Fruit fly (Drosophila melanogaster) whole organism, embryonic: ENCODE results near the gene trem.

ENCODE experiments used
- Atf3 ChIP-seq: fragments of 200-800 bp; sonication (Bioruptor generic); optimal IDR thresholded peaks from 3 replicates; lab custom pipeline; 2016; ENCODE audit warnings: missing biosample characterization, missing genetic modification characterization
- Awh ChIP-seq: fragments of 200-800 bp; sonication (Bioruptor generic); IDR thresholded peaks from 2 replicates; pipeline ENCODE4, ENCODE4 v1.3.6; 2022; ENCODE audit warnings: missing biosample characterization, missing genetic modification characterization
- CG11093 ChIP-seq: fragments of 200-800 bp; sonication (Bioruptor generic); IDR thresholded peaks from 3 replicates; pipeline ENCODE4 v1.3.6; 2022; ENCODE audit warnings: missing biosample characterization, missing genetic modification characterization
- CG11560 ChIP-seq: fragments of 200-800 bp; sonication (Bioruptor generic); IDR thresholded peaks from 3 replicates; pipeline ENCODE4 v1.3.6; 2022; ENCODE audit warnings: missing biosample characterization, missing genetic modification characterization
- CG13123 ChIP-seq: fragments of 200-800 bp; sonication (Bioruptor generic); optimal IDR thresholded peaks from 2 replicates; lab custom pipeline; 2016; ENCODE audit warnings: missing biosample characterization, missing genetic modification characterization
- CG15514 ChIP-seq: fragments of 200-800 bp; sonication (Bioruptor generic); optimal IDR thresholded peaks from 3 replicates; lab custom pipeline; 2017; ENCODE audit warnings: missing biosample characterization, missing genetic modification characterization, mild to moderate bottlenecking, moderate library complexity, missing genetic modification reagents
- CG17829 ChIP-seq: fragments of 200-800 bp; optimal IDR thresholded peaks from 2 replicates; lab custom pipeline; 2019; ENCODE audit warnings: missing biosample characterization, mild to moderate bottlenecking, missing genetic modification characterization, moderate library complexity
- CG18262 ChIP-seq: fragments of 200-800 bp; optimal IDR thresholded peaks from 3 replicates; lab custom pipeline; 2019; ENCODE audit warnings: missing biosample characterization, mild to moderate bottlenecking, missing genetic modification characterization, moderate library complexity
- CG2875 ChIP-seq: fragments of 200-800 bp; sonication (Bioruptor generic); optimal IDR thresholded peaks from 2 replicates; lab custom pipeline; 2017; ENCODE audit warnings: missing biosample characterization, mild to moderate bottlenecking, missing genetic modification characterization, missing genetic modification reagents
- CG31365 ChIP-seq: fragments of 200-800 bp; sonication (Bioruptor generic); optimal IDR thresholded peaks from 2 replicates; lab custom pipeline; 2018; ENCODE audit warnings: missing biosample characterization, mild to moderate bottlenecking, missing genetic modification characterization
- CG4360 ChIP-seq: fragments of 200-800 bp; sonication (Bioruptor generic); IDR thresholded peaks from 2 replicates; pipeline ENCODE4 v1.3.6; 2022; ENCODE audit warnings: missing biosample characterization, missing genetic modification characterization
- CG7372 ChIP-seq: fragments of 200-800 bp; sonication (Bioruptor generic); IDR thresholded peaks from 2 replicates; pipeline ENCODE4 v1.3.6; 2022; ENCODE audit warnings: missing biosample characterization, missing genetic modification characterization
- CG8359 ChIP-seq: fragments of 200-800 bp; sonication (Bioruptor generic); optimal IDR thresholded peaks from 2 replicates; lab custom pipeline; 2017; ENCODE audit warnings: missing biosample characterization, mild to moderate bottlenecking, missing genetic modification characterization, borderline replicate concordance
- CG8924 ChIP-seq: fragments of 200-800 bp; optimal IDR thresholded peaks from 3 replicates; lab custom pipeline; 2019; ENCODE audit warnings: missing biosample characterization, mild to moderate bottlenecking, missing genetic modification characterization, moderate library complexity
- CG9797 ChIP-seq: fragments of 200-800 bp; sonication (Bioruptor generic); optimal IDR thresholded peaks from 3 replicates; lab custom pipeline; 2018; ENCODE audit warnings: missing biosample characterization, mild to moderate bottlenecking, missing genetic modification characterization
- CG9876 ChIP-seq: fragments of 200-800 bp; sonication (Bioruptor generic); optimal IDR thresholded peaks from 2 replicates; lab custom pipeline; 2016; ENCODE audit warnings: missing biosample characterization, missing genetic modification characterization
- CTCF ChIP-seq: fragments of 200-800 bp; sonication (Bioruptor generic); optimal IDR thresholded peaks from 2 replicates; lab custom pipeline; 2017; ENCODE audit warnings: missing biosample characterization, mild to moderate bottlenecking, missing genetic modification characterization, moderate library complexity
- Camta ChIP-seq: fragments of 200-800 bp; sonication (Bioruptor generic); optimal IDR thresholded peaks from 2 replicates; lab custom pipeline; 2016; ENCODE audit warnings: missing biosample characterization, missing genetic modification characterization
- D ChIP-seq, 2 experiments: fragments of 200-800 bp in 1 of 2; fragments of >200 bp in 1 of 2; sonication (Bioruptor generic) in 1 of 2; optimal IDR thresholded peaks; 2 replicates in 1 of 2; 3 replicates in 1 of 2; lab custom pipeline; 2017; ENCODE audit warnings: mild to moderate bottlenecking in 1 of 2, missing biosample characterization in 1 of 2, missing genetic modification characterization in 1 of 2, missing genetic modification reagents in 1 of 2
- Dad ChIP-seq: fragments of 200-800 bp; sonication (Bioruptor generic); optimal IDR thresholded peaks from 3 replicates; lab custom pipeline; 2016; ENCODE audit warnings: missing biosample characterization, missing genetic modification characterization
- E2f2 ChIP-seq: fragments of 200-800 bp; sonication (Bioruptor generic); IDR thresholded peaks from 2 replicates; pipeline ENCODE4 v1.3.6; 2022; ENCODE audit warnings: missing biosample characterization, missing genetic modification characterization
- Fer1 ChIP-seq: fragments of 200-800 bp; sonication (Bioruptor generic); optimal IDR thresholded peaks from 2 replicates; lab custom pipeline; 2017; ENCODE audit warnings: missing biosample characterization, mild to moderate bottlenecking, missing genetic modification characterization
- HLH4C ChIP-seq: fragments of 200-800 bp; sonication (Bioruptor generic); IDR thresholded peaks from 3 replicates; pipeline ENCODE4 v1.3.6; 2022; ENCODE audit warnings: missing biosample characterization, missing genetic modification characterization; ENCODE audit not compliant: partially characterized antibody
- HmgZ ChIP-seq: fragments of 200-800 bp; sonication (Bioruptor generic); optimal IDR thresholded peaks from 2 replicates; lab custom pipeline; 2018; ENCODE audit warnings: missing biosample characterization, mild to moderate bottlenecking, missing genetic modification characterization
- MESR4 ChIP-seq: fragments of 200-800 bp; sonication (Bioruptor generic); optimal IDR thresholded peaks from 2 replicates; lab custom pipeline; 2018; ENCODE audit warnings: missing biosample characterization, mild to moderate bottlenecking, missing genetic modification characterization, moderate library complexity
- Mad ChIP-seq: fragments of 200-800 bp; sonication (Bioruptor generic); optimal IDR thresholded peaks from 2 replicates; lab custom pipeline; 2016; ENCODE audit warnings: missing biosample characterization, missing genetic modification characterization
- PHDP ChIP-seq: fragments of 200-800 bp; sonication (Bioruptor generic); optimal IDR thresholded peaks from 3 replicates; lab custom pipeline; 2018; ENCODE audit warnings: missing biosample characterization, mild to moderate bottlenecking, missing genetic modification characterization, moderate library complexity
- Poxn ChIP-seq: fragments of 200-800 bp; sonication (Bioruptor generic); IDR thresholded peaks from 2 replicates; pipeline ENCODE4 v1.3.6; 2022; ENCODE audit warnings: missing biosample characterization, missing genetic modification characterization
- Ravus ChIP-seq: fragments of 200-800 bp; sonication (Bioruptor generic); IDR thresholded peaks from 2 replicates; pipeline ENCODE4 v1.3.6; 2022; ENCODE audit warnings: missing biosample characterization, missing genetic modification characterization
- Six4 ChIP-seq: fragments of 200-800 bp; sonication (Bioruptor generic); optimal IDR thresholded peaks from 2 replicates; lab custom pipeline; 2016; ENCODE audit warnings: missing biosample characterization, missing genetic modification characterization
- Sox100B ChIP-seq: fragments of 200-800 bp; sonication (Bioruptor generic); optimal IDR thresholded peaks from 3 replicates; lab custom pipeline; 2018; ENCODE audit warnings: missing biosample characterization, mild to moderate bottlenecking, missing genetic modification characterization
- abd-A ChIP-seq: fragments of 200-800 bp; sonication (Bioruptor generic); optimal IDR thresholded peaks from 3 replicates; lab custom pipeline; 2019; ENCODE audit warnings: missing biosample characterization, mild to moderate bottlenecking, missing genetic modification characterization, moderate library complexity
- croc ChIP-seq: fragments of 200-800 bp; sonication (Bioruptor generic); conservative IDR thresholded peaks from 3 replicates; pipeline ENCODE4 v1.3.6; 2022; ENCODE audit warnings: missing biosample characterization, missing genetic modification characterization
- ewg ChIP-seq: fragments of 200-800 bp; sonication (Bioruptor generic); optimal IDR thresholded peaks from 3 replicates; lab custom pipeline; 2017; ENCODE audit warnings: mild to moderate bottlenecking, missing biosample characterization, missing genetic modification reagents, missing genetic modification characterization
- fd3F ChIP-seq: fragments of 200-800 bp; sonication (Bioruptor generic); optimal IDR thresholded peaks from 2 replicates; lab custom pipeline; 2018; ENCODE audit warnings: missing biosample characterization, mild to moderate bottlenecking, missing genetic modification characterization, moderate library complexity
- fru ChIP-seq: fragments of >200 bp; optimal IDR thresholded peaks from 2 replicates; lab custom pipeline; 2017
- knrl ChIP-seq: fragments of 200-800 bp; sonication (Bioruptor generic); IDR thresholded peaks from 3 replicates; pipeline ENCODE4 v1.3.6; 2022; ENCODE audit warnings: missing biosample characterization, missing genetic modification characterization; ENCODE audit not compliant: partially characterized antibody
- lov ChIP-seq, 2 experiments: fragments of 200-800 bp in 1 of 2; fragments of >200 bp in 1 of 2; sonication (Bioruptor generic) in 1 of 2; IDR thresholded peaks in 1 of 2; optimal IDR thresholded peaks in 1 of 2; 2 replicates in 1 of 2; 3 replicates in 1 of 2; pipeline versions ENCODE4 v1.3.6 to Lab custom; 2017 to 2022; ENCODE audit warnings: missing biosample characterization in 1 of 2, missing genetic modification characterization in 1 of 2
- nom ChIP-seq: fragments of 200-800 bp; sonication (Bioruptor generic); optimal IDR thresholded peaks from 2 replicates; lab custom pipeline; 2017; ENCODE audit warnings: missing biosample characterization, missing genetic modification characterization, mild to moderate bottlenecking, moderate library complexity, missing genetic modification reagents
- pzg ChIP-seq: fragments of 200-800 bp; sonication (Bioruptor generic); optimal IDR thresholded peaks from 3 replicates; lab custom pipeline; 2018; ENCODE audit warnings: missing biosample characterization, mild to moderate bottlenecking, missing genetic modification characterization, moderate library complexity
- sim ChIP-seq: fragments of 200-800 bp; sonication (Bioruptor generic); IDR thresholded peaks from 2 replicates; pipeline ENCODE4 v1.3.6; 2022; ENCODE audit warnings: missing biosample characterization, missing genetic modification characterization
- slbo ChIP-seq: fragments of 200-800 bp; sonication (Bioruptor generic); IDR thresholded peaks from 2 replicates; pipeline ENCODE4 v1.3.6; 2022; ENCODE audit warnings: missing biosample characterization, missing genetic modification characterization
- slp2 ChIP-seq: fragments of 200-800 bp; sonication (Bioruptor generic); optimal IDR thresholded peaks from 2 replicates; lab custom pipeline; 2016; ENCODE audit warnings: missing biosample characterization, missing genetic modification characterization
- twi ChIP-seq: fragments of 200-800 bp; optimal IDR thresholded peaks from 2 replicates; lab custom pipeline; 2019; ENCODE audit warnings: missing biosample characterization, mild to moderate bottlenecking, missing genetic modification characterization, moderate library complexity
- wek ChIP-seq: fragments of 200-800 bp; sonication (Bioruptor generic); optimal IDR thresholded peaks from 3 replicates; lab custom pipeline; 2018; ENCODE audit warnings: missing biosample characterization, mild to moderate bottlenecking, missing genetic modification characterization, moderate library complexity
- zen2 ChIP-seq: fragments of 200-800 bp; sonication (Bioruptor generic); IDR thresholded peaks from 3 replicates; pipeline ENCODE4 v1.3.6; 2022; ENCODE audit warnings: missing biosample characterization, missing genetic modification characterization; ENCODE audit not compliant: partially characterized antibody
- zf30C ChIP-seq: fragments of 200-800 bp; sonication (Bioruptor generic); optimal IDR thresholded peaks from 3 replicates; lab custom pipeline; 2018; ENCODE audit warnings: missing biosample characterization, mild to moderate bottlenecking, missing genetic modification characterization
- zfh1 ChIP-seq: fragments of 200-800 bp; sonication (Bioruptor generic); IDR thresholded peaks from 3 replicates; pipeline ENCODE4 v1.3.6; 2022; ENCODE audit warnings: missing biosample characterization, missing genetic modification characterization
- zfh2 ChIP-seq: fragments of 200-800 bp; sonication (Bioruptor generic); optimal IDR thresholded peaks from 2 replicates; lab custom pipeline; 2016; ENCODE audit warnings: missing biosample characterization, missing genetic modification characterization

The trem gene

dm6 chr3R:20021152-20021769 lies 9.8 kb downstream of the trem start, which contains the start of the genes PIG-L and psidin (continued):
- TF ChIP-seq CG15514 (GFP tag; lab: Kevin White, UChicago): peak; percentile 29
- TF ChIP-seq Fer1: peak; percentile 14
- peak; percentile 56 for TF ChIP-seq Dad (GFP tag; lab: Kevin White, UChicago)
- peak; percentile 50 for TF ChIP-seq Six4 (GFP tag; lab: Kevin White, UChicago)
- TF ChIP-seq Poxn: no peak
- peak; percentile 77 for TF ChIP-seq slp2 (GFP tag; lab: Kevin White, UChicago)
- TF ChIP-seq fd3F (GFP tag; lab: Kevin White, UChicago): peak; percentile 80
- peak; percentile 83 for TF ChIP-seq Mad (GFP tag; lab: Kevin White, UChicago)
- TF ChIP-seq HLH4C: peak; percentile 91
- TF ChIP-seq CG9797: peak; percentile 26
- TF ChIP-seq CG9876 (GFP tag; lab: Kevin White, UChicago): peak; percentile 74
- TF ChIP-seq ewg (GFP tag; lab: Kevin White, UChicago): peak; percentile 48
- TF ChIP-seq CG17829 (tag; lab: Kevin White, UChicago): peak; percentile 91
- peak; percentile 80 for TF ChIP-seq slbo (GFP tag; lab: Robert Waterston, UW)
- TF ChIP-seq nom (GFP tag; lab: Kevin White, UChicago): no peak
- TF ChIP-seq CG13123 (GFP tag; lab: Kevin White, UChicago): peak; percentile 63
- TF ChIP-seq twi (tag; lab: Kevin White, UChicago): peak; percentile 82
- TF ChIP-seq croc (GFP tag; lab: Robert Waterston, UW): peak; percentile 52; the same call in 1 of the 3 replicates
- peak; percentile 54 for TF ChIP-seq HmgZ
- TF ChIP-seq Camta: peak; percentile 77
- no peak for TF ChIP-seq CG8359
- TF ChIP-seq Ravus (GFP tag; lab: Robert Waterston, UW): peak; percentile 11; the same call in 1 of the 2 replicates
- peak; percentile 47; the same call in 2 of the 3 replicates for TF ChIP-seq CG11093 (GFP tag; lab: Robert Waterston, UW)
- TF ChIP-seq zf30C (GFP tag; lab: Kevin White, UChicago): no peak
- TF ChIP-seq CTCF (GFP tag; lab: Kevin White, UChicago): no peak
- TF ChIP-seq sim: no peak
- no peak for TF ChIP-seq D (optimal IDR thresholded peaks at IDR 0.05; lab: Kevin White, UChicago)
- TF ChIP-seq D (GFP tag; optimal IDR thresholded peaks at IDR 0.05; lab: Kevin White, UChicago): peak; percentile 60
- peak; percentile 48; the same call in 1 of the 2 replicates for TF ChIP-seq E2f2
- TF ChIP-seq Sox100B (GFP tag; lab: Kevin White, UChicago): peak; percentile 62
- TF ChIP-seq CG4360 (GFP tag; lab: Robert Waterston, UW): no peak
- peak; percentile 53 for TF ChIP-seq pzg (GFP tag; lab: Kevin White, UChicago)
- TF ChIP-seq CG11560: peak; percentile 79
- TF ChIP-seq CG2875 (GFP tag; lab: Kevin White, UChicago): peak; percentile 31
- TF ChIP-seq PHDP (tag; lab: Kevin White, UChicago): peak; percentile 88
- TF ChIP-seq zfh1 (GFP tag; lab: Robert Waterston, UW): peak; percentile 68; the same call in 2 of the 3 replicates
- peak; percentile 93 for TF ChIP-seq wek
- TF ChIP-seq CG7372 (GFP tag; lab: Robert Waterston, UW): peak; percentile 39
- no peak for TF ChIP-seq CG31365 (tag; lab: Kevin White, UChicago)
- TF ChIP-seq fru (lab: Kevin White, UChicago): no peak
- 0 out of 2 replicates have a peak, but pooled peaks have one; percentile 21 for TF ChIP-seq Awh
- no peak for TF ChIP-seq MESR4 (GFP tag; lab: Kevin White, UChicago)
- no peak for TF ChIP-seq lov (optimal IDR thresholded peaks at IDR 0.05; lab: Kevin White, UChicago)
- TF ChIP-seq lov (GFP tag; IDR thresholded peaks at IDR 0.05; lab: Robert Waterston, UW): peak; percentile 41; the same call in 1 of the 3 replicates
- TF ChIP-seq Atf3: peak; percentile 61
- TF ChIP-seq knrl (GFP tag; lab: Robert Waterston, UW): peak; percentile 97
- TF ChIP-seq CG8924 (tag; lab: Kevin White, UChicago): peak; percentile 85
- peak; percentile 81 for TF ChIP-seq zfh2 (GFP tag; lab: Kevin White, UChicago)
- peak; percentile 92 for TF ChIP-seq CG18262 (tag; lab: Kevin White, UChicago)
- no peak for TF ChIP-seq abd-A (tag; lab: Kevin White, UChicago)
- TF ChIP-seq zen2 (GFP tag; lab: Robert Waterston, UW): peak; percentile 94
